Worm (Caenorhabditis elegans) whole organism, L2 larva: ENCODE data around the gene hsp-110.
A peak's percentile ranks its signal among the peaks of the same experiment; 100 is the strongest.

Experiments
- C34F6.9 ChIP-seq: fragments of 150-350 bp; optimal IDR thresholded peaks from 2 replicates; lab custom pipeline; 2014; ENCODE audit warnings: missing biosample characterization, missing genetic modification characterization
- F13H6.1 ChIP-seq: sonication (generic microtip); optimal IDR thresholded peaks from 2 replicates; lab custom pipeline; 2016; ENCODE audit warnings: missing genetic modification characterization, missing compliant biosample characterization
- R02D3.7 ChIP-seq: fragments of 150-350 bp; optimal IDR thresholded peaks from 2 replicates; lab custom pipeline; 2014; ENCODE audit warnings: missing biosample characterization, missing genetic modification characterization
- Y55F3AM.14 ChIP-seq: fragments of 200-800 bp; sonication (Bioruptor generic); optimal IDR thresholded peaks from 2 replicates; lab custom pipeline; 2018; ENCODE audit warnings: mild to moderate bottlenecking, missing genetic modification characterization, missing compliant biosample characterization
- ZK546.5 ChIP-seq: sonication (generic microtip); optimal IDR thresholded peaks from 2 replicates; lab custom pipeline; 2017; ENCODE audit warnings: missing biosample characterization, missing genetic modification characterization
- alr-1 ChIP-seq: fragments of 150-350 bp; optimal IDR thresholded peaks from 2 replicates; lab custom pipeline; 2014; ENCODE audit warnings: missing biosample characterization, missing genetic modification characterization
- aly-2 ChIP-seq: fragments of 150-350 bp; optimal IDR thresholded peaks from 2 replicates; lab custom pipeline; 2014; ENCODE audit warnings: missing biosample characterization, missing genetic modification characterization
- ama-1 ChIP-seq: fragments of 150-350 bp; optimal IDR thresholded peaks from 2 replicates; lab custom pipeline; 2018; ENCODE audit warnings: inconsistent platforms
- blmp-1 ChIP-seq: sonication (generic microtip); optimal IDR thresholded peaks from 2 replicates; lab custom pipeline; 2017; ENCODE audit warnings: missing genetic modification characterization, mild to moderate bottlenecking, missing compliant biosample characterization, antibody characterized with exemption, moderate library complexity; ENCODE audit not compliant: insufficient read depth
- ceh-16 ChIP-seq: fragments of 150-350 bp; optimal IDR thresholded peaks from 2 replicates; lab custom pipeline; 2014; ENCODE audit warnings: missing biosample characterization, missing genetic modification characterization
- ceh-82 ChIP-seq: fragments of 150-350 bp; optimal IDR thresholded peaks from 2 replicates; lab custom pipeline; 2014; ENCODE audit warnings: missing biosample characterization, missing genetic modification characterization
- crh-2 ChIP-seq: sonication (generic microtip); optimal IDR thresholded peaks from 2 replicates; lab custom pipeline; 2017; ENCODE audit warnings: missing biosample characterization, missing genetic modification characterization
- dmd-4 ChIP-seq: sonication (generic microtip); optimal IDR thresholded peaks from 2 replicates; lab custom pipeline; 2017; ENCODE audit warnings: missing biosample characterization, missing genetic modification characterization
- egl-27 ChIP-seq: sonication (generic microtip); optimal IDR thresholded peaks from 3 replicates; lab custom pipeline; 2017; ENCODE audit warnings: missing biosample characterization, missing genetic modification reagents, missing genetic modification characterization
- elt-1 ChIP-seq: fragments of 150-350 bp; optimal IDR thresholded peaks from 2 replicates; lab custom pipeline; 2014; ENCODE audit warnings: missing biosample characterization, missing genetic modification characterization
- elt-3 ChIP-seq: sonication (generic microtip); optimal IDR thresholded peaks from 2 replicates; lab custom pipeline; 2017; ENCODE audit warnings: missing biosample characterization, missing genetic modification characterization
- fos-1 ChIP-seq: fragments of 150-350 bp; optimal IDR thresholded peaks from 2 replicates; lab custom pipeline; 2014; ENCODE audit warnings: missing biosample characterization, missing genetic modification characterization
- gmeb-1 ChIP-seq: fragments of 150-350 bp; optimal IDR thresholded peaks from 2 replicates; lab custom pipeline; 2014; ENCODE audit warnings: missing biosample characterization, missing genetic modification characterization
- lin-11 ChIP-seq: fragments of 150-350 bp; sonication (generic microtip); optimal IDR thresholded peaks from 2 replicates; lab custom pipeline; 2014; ENCODE audit warnings: missing biosample characterization, missing genetic modification characterization, inconsistent platforms, mixed read lengths
- lin-13 ChIP-seq: fragments of 150-350 bp; optimal IDR thresholded peaks from 2 replicates; lab custom pipeline; 2014; ENCODE audit warnings: missing biosample characterization, missing genetic modification reagents, missing genetic modification characterization
- lin-39 ChIP-seq: fragments of 150-350 bp; optimal IDR thresholded peaks from 2 replicates; lab custom pipeline; 2014; ENCODE audit warnings: missing biosample characterization, missing genetic modification reagents, missing genetic modification characterization
- lsy-2 ChIP-seq, 2 experiments: fragments of 150-350 bp in 1 of 2; sonication (generic microtip) in 1 of 2; optimal IDR thresholded peaks; 2 replicates each; lab custom pipeline; 2014 to 2017; ENCODE audit warnings: missing biosample characterization in 2 of 2, missing genetic modification characterization in 2 of 2
- mab-5 ChIP-seq: fragments of 150-350 bp; optimal IDR thresholded peaks from 2 replicates; lab custom pipeline; 2014; ENCODE audit warnings: missing biosample characterization, missing genetic modification characterization
- mdl-1 ChIP-seq, 2 experiments: fragments of 150-350 bp in 1 of 2; sonication (generic microtip) in 1 of 2; optimal IDR thresholded peaks; 2 replicates each; lab custom pipeline; 2017; ENCODE audit warnings: missing biosample characterization in 2 of 2, missing genetic modification characterization in 2 of 2
- nhr-10 ChIP-seq: sonication (generic microtip); optimal IDR thresholded peaks from 2 replicates; lab custom pipeline; 2017; ENCODE audit warnings: missing biosample characterization, missing genetic modification characterization
- nhr-11 ChIP-seq: fragments of 150-350 bp; optimal IDR thresholded peaks from 2 replicates; lab custom pipeline; 2014; ENCODE audit warnings: missing biosample characterization, missing genetic modification characterization
- nhr-12 ChIP-seq: fragments of 150-350 bp; optimal IDR thresholded peaks from 2 replicates; lab custom pipeline; 2014; ENCODE audit warnings: missing biosample characterization, missing genetic modification characterization
- nhr-129 ChIP-seq: fragments of 150-350 bp; optimal IDR thresholded peaks from 2 replicates; lab custom pipeline; 2014; ENCODE audit warnings: missing biosample characterization, missing genetic modification characterization
- nhr-21 ChIP-seq: fragments of 150-350 bp; optimal IDR thresholded peaks from 2 replicates; lab custom pipeline; 2014; ENCODE audit warnings: missing biosample characterization, missing genetic modification characterization
- nhr-23 ChIP-seq: fragments of 150-350 bp; optimal IDR thresholded peaks from 2 replicates; lab custom pipeline; 2014; ENCODE audit warnings: missing biosample characterization, missing genetic modification reagents, missing genetic modification characterization
- nhr-237 ChIP-seq: fragments of 150-350 bp; optimal IDR thresholded peaks from 2 replicates; lab custom pipeline; 2014; ENCODE audit warnings: missing biosample characterization, missing genetic modification characterization
- nhr-25 ChIP-seq: fragments of 150-350 bp; sonication (generic microtip); optimal IDR thresholded peaks from 3 replicates; lab custom pipeline; 2014; ENCODE audit warnings: missing biosample characterization, missing genetic modification characterization
- nhr-77 ChIP-seq: fragments of 150-350 bp; optimal IDR thresholded peaks from 2 replicates; lab custom pipeline; 2014; ENCODE audit warnings: missing biosample characterization, missing genetic modification characterization
- peb-1 ChIP-seq: fragments of 150-350 bp; optimal IDR thresholded peaks from 2 replicates; lab custom pipeline; 2014; ENCODE audit warnings: missing biosample characterization, missing genetic modification characterization
- sem-4 ChIP-seq: fragments of 150-350 bp; optimal IDR thresholded peaks from 2 replicates; lab custom pipeline; 2014; ENCODE audit warnings: missing biosample characterization, missing genetic modification reagents, missing genetic modification characterization
- skn-1 ChIP-seq: sonication (generic microtip); optimal IDR thresholded peaks from 2 replicates; lab custom pipeline; 2017; ENCODE audit warnings: missing biosample characterization, missing genetic modification characterization
- sma-9 ChIP-seq, 2 experiments: fragments of 150-350 bp in 1 of 2; sonication (generic microtip) in 1 of 2; optimal IDR thresholded peaks; 2 replicates each; lab custom pipeline; 2014 to 2016; ENCODE audit warnings: missing genetic modification characterization in 2 of 2, mild to moderate bottlenecking in 1 of 2, missing biosample characterization in 1 of 2, missing compliant biosample characterization in 1 of 2, missing genetic modification reagents in 1 of 2, moderate library complexity in 1 of 2
- snpc-4 ChIP-seq: fragments of 150-350 bp; optimal IDR thresholded peaks from 2 replicates; lab custom pipeline; 2014; ENCODE audit warnings: missing biosample characterization, missing genetic modification characterization
- unc-39 ChIP-seq: fragments of 150-350 bp; optimal IDR thresholded peaks from 2 replicates; lab custom pipeline; 2014; ENCODE audit warnings: missing biosample characterization, missing genetic modification characterization
- unc-55 ChIP-seq: fragments of 150-350 bp; sonication (generic microtip); optimal IDR thresholded peaks from 3 replicates; lab custom pipeline; 2014; ENCODE audit warnings: missing biosample characterization, missing genetic modification reagents, missing genetic modification characterization
- unc-62 ChIP-seq: fragments of 150-350 bp; optimal IDR thresholded peaks from 2 replicates; lab custom pipeline; 2014; ENCODE audit warnings: missing biosample characterization, missing genetic modification reagents, missing genetic modification characterization
- zag-1 ChIP-seq: fragments of 150-350 bp; optimal IDR thresholded peaks from 2 replicates; lab custom pipeline; 2014; ENCODE audit warnings: missing biosample characterization, missing genetic modification characterization
- ztf-1 ChIP-seq: fragments of 200-800 bp; sonication (Bioruptor generic); conservative IDR thresholded peaks from 2 replicates; pipeline ENCODE4 v1.3.6; 2022; ENCODE audit warnings: missing genetic modification characterization, missing compliant biosample characterization
- ztf-11 ChIP-seq: sonication (generic microtip); optimal IDR thresholded peaks from 2 replicates; lab custom pipeline; 2017; ENCODE audit warnings: missing biosample characterization, missing genetic modification characterization
- ztf-4 ChIP-seq: fragments of 150-350 bp; optimal IDR thresholded peaks from 2 replicates; lab custom pipeline; 2014; ENCODE audit warnings: missing biosample characterization, missing genetic modification characterization

Gene hsp-110

DNA sequence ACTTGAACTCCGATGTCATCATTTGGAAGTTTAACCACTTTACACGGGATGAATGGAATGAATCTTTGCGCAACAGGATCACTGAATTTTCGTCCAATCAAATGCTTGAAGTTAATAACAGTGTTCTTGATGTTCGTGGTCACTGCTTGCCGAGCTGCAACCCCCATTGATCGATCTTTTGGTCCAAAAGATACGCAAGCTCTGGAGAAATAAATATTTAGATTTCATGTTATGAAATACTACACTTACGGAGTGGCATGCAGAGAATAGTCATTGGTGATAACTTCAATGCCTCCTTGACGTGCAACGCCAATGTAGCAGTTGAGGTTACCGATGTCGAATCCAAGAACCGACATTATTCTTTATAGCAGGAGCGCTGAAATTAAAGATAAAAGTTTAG, at the start of gene hsp-110:
hsp-110 (minus strand) TSS at position 376 of the 400 bp plus-strand sequence.
- no peak for TF ChIP-seq skn-1 (tag; lab: Kevin White, UChicago)
- TF ChIP-seq elt-3 (tag; lab: Kevin White, UChicago): no peak
- TF ChIP-seq unc-39 (tag; lab: Kevin White, UChicago): no peak
- no peak for TF ChIP-seq R02D3.7 (tag; lab: Kevin White, UChicago)
- no peak for TF ChIP-seq ceh-16 (tag; lab: Kevin White, UChicago)
- no peak for TF ChIP-seq unc-62
- no peak for TF ChIP-seq lin-13 (GFP tag; lab: Kevin White, UChicago)
- TF ChIP-seq sem-4: no peak
- no peak for TF ChIP-seq lsy-2 (tag; optimal IDR thresholded peaks at IDR 0.05; lab: Kevin White, UChicago)
- no peak for TF ChIP-seq snpc-4 (tag; lab: Kevin White, UChicago)

DNA sequence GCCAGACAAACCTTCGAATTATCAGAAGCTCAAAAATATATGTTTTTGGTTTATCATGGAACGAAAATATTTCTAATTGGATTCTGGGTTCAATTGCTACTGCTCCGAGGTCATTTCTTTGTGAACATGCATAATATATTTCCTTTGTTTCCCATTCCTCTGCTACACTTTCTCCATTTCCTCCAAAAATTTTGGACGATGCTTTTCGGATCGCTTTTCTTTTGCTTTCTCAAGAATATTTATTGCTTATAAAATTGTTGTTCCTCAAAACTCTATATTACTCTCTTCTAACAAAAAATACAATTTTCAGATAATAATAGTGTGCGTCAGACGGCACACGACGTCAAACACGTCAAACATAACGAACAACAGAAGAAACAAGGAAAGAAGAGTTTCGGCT, 48.0 kb upstream of the hsp-110 start, which contains the start of gene pac-1:
pac-1 (plus strand) TSS at position 301 of the 400 bp plus-strand sequence.
- TF ChIP-seq ztf-4: no peak
- TF ChIP-seq Y55F3AM.14 (GFP tag; lab: Kevin White, UChicago): no peak

DNA sequence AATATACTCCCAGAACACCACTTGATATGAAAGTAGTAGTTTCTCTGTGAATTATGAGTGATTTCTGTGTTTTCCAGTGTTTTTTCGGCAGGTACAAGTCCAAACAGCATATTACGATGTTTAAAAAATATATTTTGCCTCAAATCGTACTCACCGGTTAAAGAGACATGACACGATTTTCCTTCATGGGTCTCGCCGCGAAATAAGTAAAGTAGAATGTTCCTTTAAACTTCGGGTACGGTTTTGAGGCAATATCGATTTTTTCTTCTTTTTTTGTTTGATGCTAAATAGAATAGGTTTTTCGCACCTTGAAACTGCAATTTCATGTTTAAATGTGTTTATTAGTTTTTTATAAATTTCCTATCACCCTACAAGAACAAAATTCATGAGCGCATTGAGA, 45.2 kb upstream of the hsp-110 start:
- no peak for TF ChIP-seq nhr-237 (tag; lab: Kevin White, UChicago)
- no peak for TF ChIP-seq elt-1 (tag; lab: Kevin White, UChicago)
- no peak for TF ChIP-seq mdl-1 (tag; optimal IDR thresholded peaks at IDR 0.05; lab: Kevin White, UChicago)
- no peak for TF ChIP-seq nhr-129 (tag; lab: Kevin White, UChicago)
- TF ChIP-seq nhr-25: no peak
- TF ChIP-seq ama-1 (lab: Kevin White, UChicago): no peak
- no peak for TF ChIP-seq nhr-11
- TF ChIP-seq sem-4: no peak
- no peak for TF ChIP-seq crh-2 (tag; lab: Kevin White, UChicago)
- TF ChIP-seq lin-13 (GFP tag; lab: Kevin White, UChicago): no peak
- no peak for TF ChIP-seq nhr-12 (tag; lab: Kevin White, UChicago)
- no peak for TF ChIP-seq unc-55 (GFP tag; lab: Kevin White, UChicago)
- TF ChIP-seq nhr-10 (tag; lab: Kevin White, UChicago): no peak
- TF ChIP-seq nhr-77 (tag; lab: Kevin White, UChicago): no peak
- TF ChIP-seq dmd-4 (tag; lab: Kevin White, UChicago): no peak
- TF ChIP-seq ZK546.5 (tag; lab: Kevin White, UChicago): no peak
- no peak for TF ChIP-seq ztf-11 (tag; lab: Kevin White, UChicago)
- no peak for TF ChIP-seq ceh-82 (tag; lab: Kevin White, UChicago)
- TF ChIP-seq egl-27 (tag; lab: Kevin White, UChicago): no peak
- no peak for TF ChIP-seq peb-1 (tag; lab: Kevin White, UChicago)

DNA sequence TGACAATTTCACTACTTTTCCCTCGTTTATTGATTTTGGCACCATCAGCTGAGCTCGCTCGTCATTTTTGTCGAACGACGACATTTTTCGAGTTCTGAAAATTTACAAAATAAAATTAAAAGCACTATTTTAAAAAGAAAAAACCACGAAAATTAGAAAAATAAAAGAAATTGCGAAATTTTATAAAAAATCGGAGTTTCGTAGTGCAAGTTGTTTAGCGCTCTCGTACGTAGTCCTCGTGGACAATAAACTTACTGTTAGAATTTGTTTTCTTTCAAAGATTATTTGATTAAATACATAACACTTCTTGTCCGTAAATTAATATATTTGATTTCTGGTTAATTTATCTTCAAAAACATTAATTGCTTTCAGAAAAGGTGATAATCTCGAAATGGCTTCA, 43.5 kb upstream of the hsp-110 start, which contains the start of the genes ess-2 and F42H10.2:
ess-2 (minus strand) TSS at position 99 of the 400 bp plus-strand sequence.
F42H10.2 (plus strand) TSS at position 367 of the 400 bp plus-strand sequence.
- no peak for TF ChIP-seq lin-39 (tag; lab: Kevin White, UChicago)
- TF ChIP-seq gmeb-1 (tag; lab: Kevin White, UChicago): peak; percentile 49
- no peak for TF ChIP-seq elt-1 (tag; lab: Kevin White, UChicago)
- TF ChIP-seq unc-62: no peak
- TF ChIP-seq R02D3.7 (tag; lab: Kevin White, UChicago): no peak
- no peak for TF ChIP-seq nhr-10 (tag; lab: Kevin White, UChicago)
- no peak for TF ChIP-seq nhr-12 (tag; lab: Kevin White, UChicago)
- no peak for TF ChIP-seq aly-2 (tag; lab: Kevin White, UChicago)
- TF ChIP-seq nhr-21 (tag; lab: Kevin White, UChicago): no peak
- TF ChIP-seq Y55F3AM.14 (GFP tag; lab: Kevin White, UChicago): no peak
- no peak for TF ChIP-seq alr-1
- TF ChIP-seq sem-4: no peak
- no peak for TF ChIP-seq mab-5 (tag; lab: Kevin White, UChicago)
- no peak for TF ChIP-seq snpc-4 (tag; lab: Kevin White, UChicago)
- TF ChIP-seq ama-1 (lab: Kevin White, UChicago): no peak
- TF ChIP-seq nhr-237 (tag; lab: Kevin White, UChicago): no peak
- no peak for TF ChIP-seq egl-27 (tag; lab: Kevin White, UChicago)
- TF ChIP-seq F13H6.1 (tag; lab: Kevin White, UChicago): no peak
- TF ChIP-seq nhr-129 (tag; lab: Kevin White, UChicago): peak; percentile 25
- no peak for TF ChIP-seq sma-9 (GFP tag; optimal IDR thresholded peaks at IDR 0.05; lab: Kevin White, UChicago)
- no peak for TF ChIP-seq sma-9 (tag; optimal IDR thresholded peaks at IDR 0.05; lab: Kevin White, UChicago)
- no peak for TF ChIP-seq ztf-4
- TF ChIP-seq lin-13 (GFP tag; lab: Kevin White, UChicago): peak; percentile 19
- TF ChIP-seq ztf-11 (tag; lab: Kevin White, UChicago): no peak
- no peak for TF ChIP-seq nhr-23 (tag; lab: Kevin White, UChicago)
- TF ChIP-seq crh-2 (tag; lab: Kevin White, UChicago): peak; percentile 47
- peak; percentile 83 for TF ChIP-seq C34F6.9
- no peak for TF ChIP-seq nhr-11
- no peak for TF ChIP-seq lin-11 (tag; lab: Kevin White, UChicago)
- TF ChIP-seq ZK546.5 (tag; lab: Kevin White, UChicago): no peak
- peak in 1 of 2 experiments; percentile 78 for TF ChIP-seq lsy-2 (tag; optimal IDR thresholded peaks at IDR 0.05; lab: Kevin White, UChicago)
- TF ChIP-seq blmp-1 (tag; lab: Kevin White, UChicago): no peak
- peak; percentile 54 for TF ChIP-seq nhr-25
- no peak for TF ChIP-seq unc-39 (tag; lab: Kevin White, UChicago)
- peak; percentile 86 for TF ChIP-seq unc-55 (GFP tag; lab: Kevin White, UChicago)
- no peak for TF ChIP-seq zag-1 (tag; lab: Kevin White, UChicago)
- peak; percentile 42 for TF ChIP-seq fos-1 (tag; lab: Kevin White, UChicago)
- TF ChIP-seq ztf-1 (GFP tag; lab: Robert Waterston, UW): no peak
